In genomic region chrX:17091062-17091904, dm6 we compare ENCODE assay signal across 6 fruit fly cellular contexts.
TF ChIP-seq lines count a peak whose summit lies in the region.

TSS of gene CG16700 (plus strand) at chrX:17091854.
TSS of gene CG4991 (plus strand) at chrX:17091854.

- peak; percentile 78 to 87 for TF ChIP-seq CTCF in S2 (optimal IDR thresholded peaks at IDR 0.05; lab: Kevin White, UChicago)
- TF ChIP-seq CTCF in whole organism, embryonic (GFP tag; optimal IDR thresholded peaks at IDR 0.05; lab: Kevin White, UChicago), result peak; percentile 91

TF ChIP-seq in whole organism, adult, 20 proteins besides CTCF, POLR2A, EP300 and RAD21:
- TF ChIP-seq pad (GFP tag; optimal IDR thresholded peaks at IDR 0.05; lab: Kevin White, UChicago) (peak; percentile 60), CG7101 (tag; optimal IDR thresholded peaks at IDR 0.05; lab: Kevin White, UChicago) (peak; percentile 70), CG11617 (GFP tag; optimal IDR thresholded peaks at IDR 0.05; lab: Kevin White, UChicago) (peak; percentile 82), CG14711 (tag; optimal IDR thresholded peaks at IDR 0.05; lab: Kevin White, UChicago) (peak; percentile 54), bab1 (GFP tag; optimal IDR thresholded peaks at IDR 0.05; lab: Kevin White, UChicago) (peak; percentile 61), tj (GFP tag; optimal IDR thresholded peaks at IDR 0.05; lab: Kevin White, UChicago) (peak; percentile 36), CG33017 (tag; optimal IDR thresholded peaks at IDR 0.05; lab: Kevin White, UChicago) (peak; percentile 63), CG7045 (GFP tag; optimal IDR thresholded peaks at IDR 0.05; lab: Kevin White, UChicago) (peak; percentile 32), Mnt (GFP tag; optimal IDR thresholded peaks at IDR 0.05; lab: Kevin White, UChicago) (no peak), CG12768 (GFP tag; optimal IDR thresholded peaks at IDR 0.05; lab: Kevin White, UChicago) (peak; percentile 21), Clk (GFP tag; optimal IDR thresholded peaks at IDR 0.05; lab: Kevin White, UChicago) (no peak), kay (GFP tag; lab: Kevin White, UChicago; ENCODE audit: borderline replicate concordance) (no peak)

TF ChIP-seq in whole organism, embryonic, 481 proteins besides CTCF, POLR2A, EP300 and RAD21 (continues in another document):
- TF ChIP-seq CG17361 (GFP tag; IDR thresholded peaks at IDR 0.05; lab: Robert Waterston, UW) (peak; percentile 96), nom (GFP tag; optimal IDR thresholded peaks at IDR 0.05; lab: Kevin White, UChicago) (no peak), ssp (GFP tag; IDR thresholded peaks at IDR 0.05; lab: Robert Waterston, UW) (peak; percentile 59; the same call in 1 of the 2 replicates), pfk (GFP tag; optimal IDR thresholded peaks at IDR 0.05; lab: Kevin White, UChicago) (no peak), tgo (GFP tag; IDR thresholded peaks at IDR 0.05; lab: Robert Waterston, UW) (peak; percentile 76), cwo (GFP tag; optimal IDR thresholded peaks at IDR 0.05; lab: Kevin White, UChicago) (peak; percentile 76), CG7745 (tag; optimal IDR thresholded peaks at IDR 0.05; lab: Kevin White, UChicago) (no peak), Poxn (GFP tag; IDR thresholded peaks at IDR 0.05; lab: Robert Waterston, UW) (no peak), Nf-YB (GFP tag; optimal IDR thresholded peaks at IDR 0.05; lab: Kevin White, UChicago) (peak; percentile 72), jigr1 (GFP tag; IDR thresholded peaks at IDR 0.05; lab: Robert Waterston, UW) (peak; percentile 60; the same call in 1 of the 3 replicates), zf30C (GFP tag; optimal IDR thresholded peaks at IDR 0.05; lab: Kevin White, UChicago) (peak; percentile 86), CG33557 (GFP tag; optimal IDR thresholded peaks at IDR 0.05; lab: Kevin White, UChicago) (peak; percentile 72), fru (optimal IDR thresholded peaks at IDR 0.05; lab: Kevin White, UChicago) (no peak), shn (GFP tag; optimal IDR thresholded peaks at IDR 0.05; lab: Kevin White, UChicago) (no peak), slbo (GFP tag; IDR thresholded peaks at IDR 0.05; lab: Robert Waterston, UW) (peak; percentile 79), CG32772 (GFP tag; IDR thresholded peaks at IDR 0.05; lab: Robert Waterston, UW) (peak; percentile 65), unc-4 (GFP tag; IDR thresholded peaks at IDR 0.05; lab: Robert Waterston, UW; ENCODE audit: partially characterized antibody) (no peak), p53 (GFP tag; optimal IDR thresholded peaks at IDR 0.05; lab: Kevin White, UChicago) (no peak)

TF ChIP-seq in whole organism, prepupa, 60 proteins besides CTCF, POLR2A, EP300 and RAD21 (continues in another document):
- peak; percentile 95 for TF ChIP-seq Eip78C (GFP tag; lab: Kevin White, UChicago)
- peak; percentile 76 for TF ChIP-seq CG6276 (GFP tag; optimal IDR thresholded peaks at IDR 0.05; lab: Kevin White, UChicago)
- TF ChIP-seq CG3919 (GFP tag; optimal IDR thresholded peaks at IDR 0.05; lab: Kevin White, UChicago), result peak; percentile 73
- peak; percentile 55 for TF ChIP-seq Lpt (GFP tag; optimal IDR thresholded peaks at IDR 0.05; lab: Kevin White, UChicago)
- peak; percentile 57; the same call in 2 of the 3 replicates for TF ChIP-seq CG6163 (GFP tag; IDR thresholded peaks at IDR 0.05; lab: Robert Waterston, UW)
- TF ChIP-seq acj6 (GFP tag; optimal IDR thresholded peaks at IDR 0.05; lab: Kevin White, UChicago), result peak; percentile 69
- TF ChIP-seq svp (GFP tag; lab: Kevin White, UChicago), result peak; percentile 92
- TF ChIP-seq CG15336 (GFP tag; IDR thresholded peaks at IDR 0.05; lab: Robert Waterston, UW), result peak; percentile 78
- peak; percentile 69 for TF ChIP-seq lz (GFP tag; optimal IDR thresholded peaks at IDR 0.05; lab: Kevin White, UChicago)
- TF ChIP-seq Ets21C (GFP tag; optimal IDR thresholded peaks at IDR 0.05; lab: Kevin White, UChicago), result peak; percentile 8
- peak; percentile 52 for TF ChIP-seq CG31627 (GFP tag; optimal IDR thresholded peaks at IDR 0.05; lab: Kevin White, UChicago)
- TF ChIP-seq CG32006 (GFP tag; optimal IDR thresholded peaks at IDR 0.05; lab: Kevin White, UChicago), result peak; percentile 87
- TF ChIP-seq fd85E (GFP tag; optimal IDR thresholded peaks at IDR 0.05; lab: Kevin White, UChicago), result no peak
- TF ChIP-seq CG11294 (GFP tag; IDR thresholded peaks at IDR 0.05; lab: Robert Waterston, UW), result 0 out of 2 replicates have a peak, but pooled peaks have one; percentile 46
- peak; percentile 56 for TF ChIP-seq Eip75B (GFP tag; optimal IDR thresholded peaks at IDR 0.05; lab: Kevin White, UChicago)
- TF ChIP-seq spab (GFP tag; optimal IDR thresholded peaks at IDR 0.05; lab: Kevin White, UChicago), result peak; percentile 39
- peak in 1 of 2 experiments; percentile 86 for TF ChIP-seq salr (GFP tag; optimal IDR thresholded peaks at IDR 0.05; lab: Kevin White, UChicago)
- peak; percentile 58 for TF ChIP-seq pdm3 (GFP tag; optimal IDR thresholded peaks at IDR 0.05; lab: Kevin White, UChicago)
- TF ChIP-seq CG10631 (GFP tag; optimal IDR thresholded peaks at IDR 0.05; lab: Kevin White, UChicago), result peak; percentile 80
- peak; percentile 58 to 82 for TF ChIP-seq ss (GFP tag; optimal IDR thresholded peaks at IDR 0.05; lab: Kevin White, UChicago)
- TF ChIP-seq esn (GFP tag; optimal IDR thresholded peaks at IDR 0.05; lab: Kevin White, UChicago), result peak; percentile 83

TF ChIP-seq in whole organism, pupa, 21 proteins besides CTCF, POLR2A, EP300 and RAD21:
- TF ChIP-seq CG12605 (GFP tag; IDR thresholded peaks at IDR 0.05; lab: Robert Waterston, UW), result 0 out of 2 replicates have a peak, but pooled peaks have one; percentile 21
- peak; percentile 12 for TF ChIP-seq CG13204 (GFP tag; optimal IDR thresholded peaks at IDR 0.05; lab: Kevin White, UChicago)
- TF ChIP-seq rn (GFP tag; IDR thresholded peaks at IDR 0.05; lab: Robert Waterston, UW), result no peak
- peak; percentile 49 for TF ChIP-seq D1 (tag; optimal IDR thresholded peaks at IDR 0.05; lab: Kevin White, UChicago)
- TF ChIP-seq CG8159 (tag; optimal IDR thresholded peaks at IDR 0.05; lab: Kevin White, UChicago), result peak; percentile 79
- peak; percentile 75 for TF ChIP-seq Snoo (tag; optimal IDR thresholded peaks at IDR 0.05; lab: Kevin White, UChicago)
- no peak for TF ChIP-seq CG10348 (GFP tag; IDR thresholded peaks at IDR 0.05; lab: Robert Waterston, UW)
- no peak for TF ChIP-seq gl (tag; optimal IDR thresholded peaks at IDR 0.05; lab: Kevin White, UChicago)
- peak; percentile 42; the same call in 1 of the 3 replicates for TF ChIP-seq fd96Ca (GFP tag; IDR thresholded peaks at IDR 0.05; lab: Robert Waterston, UW)
- TF ChIP-seq Ets98B (GFP tag; IDR thresholded peaks at IDR 0.05; lab: Robert Waterston, UW), result no peak
- peak; percentile 72 for TF ChIP-seq CG15710 (tag; optimal IDR thresholded peaks at IDR 0.05; lab: Kevin White, UChicago)
- TF ChIP-seq CG9948 (tag; optimal IDR thresholded peaks at IDR 0.05; lab: Kevin White, UChicago), result peak; percentile 62
- peak; percentile 66 for TF ChIP-seq CG8301 (tag; optimal IDR thresholded peaks at IDR 0.05; lab: Kevin White, UChicago)
- TF ChIP-seq CG4496 (GFP tag; IDR thresholded peaks at IDR 0.05; lab: Robert Waterston, UW), result peak; percentile 62; the same call in 2 of the 3 replicates
- TF ChIP-seq CG32121 (GFP tag; IDR thresholded peaks at IDR 0.05; lab: Robert Waterston, UW), result peak; percentile 53
- TF ChIP-seq Pif1A (GFP tag; optimal IDR thresholded peaks at IDR 0.05; lab: Kevin White, UChicago), result peak; percentile 9
- no peak for TF ChIP-seq EcR (GFP tag; optimal IDR thresholded peaks at IDR 0.05; lab: Kevin White, UChicago)
- TF ChIP-seq CG17806 (tag; optimal IDR thresholded peaks at IDR 0.05; lab: Kevin White, UChicago), result peak; percentile 57
- peak; percentile 43 for TF ChIP-seq CG34367 (tag; optimal IDR thresholded peaks at IDR 0.05; lab: Kevin White, UChicago)
- TF ChIP-seq CG14655 (GFP tag; optimal IDR thresholded peaks at IDR 0.05; lab: Kevin White, UChicago), result peak; percentile 75
- TF ChIP-seq Pif1B (GFP tag; optimal IDR thresholded peaks at IDR 0.05; lab: Kevin White, UChicago), result peak; percentile 45

TF ChIP-seq in whole organism, wandering third instar larva, 38 proteins besides CTCF, POLR2A, EP300 and RAD21:
- TF ChIP-seq GATAd (GFP tag; optimal IDR thresholded peaks at IDR 0.05; lab: Kevin White, UChicago), result peak; percentile 26
- no peak for TF ChIP-seq CrebA (GFP tag; optimal IDR thresholded peaks at IDR 0.05; lab: Kevin White, UChicago; ENCODE audit: borderline replicate concordance)
- peak; percentile 91 for TF ChIP-seq Sp1 (GFP tag; optimal IDR thresholded peaks at IDR 0.05; lab: Kevin White, UChicago)
- peak; percentile 77 for TF ChIP-seq OdsH (GFP tag; optimal IDR thresholded peaks at IDR 0.05; lab: Kevin White, UChicago)
- TF ChIP-seq Myc (optimal IDR thresholded peaks at IDR 0.05; lab: Kevin White, UChicago), result no peak
- TF ChIP-seq Dif (GFP tag; optimal IDR thresholded peaks at IDR 0.05; lab: Kevin White, UChicago; ENCODE audit: partially characterized antibody), result peak; percentile 1
- TF ChIP-seq dmrt93B (GFP tag; optimal IDR thresholded peaks at IDR 0.05; lab: Kevin White, UChicago), result peak; percentile 80
- TF ChIP-seq Vsx2 (GFP tag; optimal IDR thresholded peaks at IDR 0.05; lab: Kevin White, UChicago; ENCODE audit: partially characterized antibody), result peak; percentile 31
- TF ChIP-seq h (GFP tag; optimal IDR thresholded peaks at IDR 0.05; lab: Kevin White, UChicago), result peak; percentile 62
- TF ChIP-seq fru (GFP tag; optimal IDR thresholded peaks at IDR 0.05; lab: Kevin White, UChicago), result peak; percentile 71
- TF ChIP-seq Jra (GFP tag; optimal IDR thresholded peaks at IDR 0.05; lab: Kevin White, UChicago), result peak; percentile 29
- TF ChIP-seq tai (GFP tag; optimal IDR thresholded peaks at IDR 0.05; lab: Kevin White, UChicago), result no peak
- peak; percentile 48 for TF ChIP-seq ey (GFP tag; optimal IDR thresholded peaks at IDR 0.05; lab: Kevin White, UChicago)
- TF ChIP-seq HLH106 (tag; optimal IDR thresholded peaks at IDR 0.05; lab: Kevin White, UChicago), result peak; percentile 91
- TF ChIP-seq N (GFP tag; optimal IDR thresholded peaks at IDR 0.05; lab: Kevin White, UChicago), result no peak
- TF ChIP-seq rgr (GFP tag; optimal IDR thresholded peaks at IDR 0.05; lab: Kevin White, UChicago), result peak; percentile 66
- TF ChIP-seq psq (GFP tag; optimal IDR thresholded peaks at IDR 0.05; lab: Kevin White, UChicago), result peak; percentile 74
- TF ChIP-seq Mio (GFP tag; optimal IDR thresholded peaks at IDR 0.05; lab: Kevin White, UChicago), result no peak
- peak in 1 of 2 experiments; percentile 4 for TF ChIP-seq dl (GFP tag; optimal IDR thresholded peaks at IDR 0.05; lab: Kevin White, UChicago; ENCODE audit: insufficient read depth in 1 of 2, partially characterized antibody in 2 of 2)
- peak; percentile 6 for TF ChIP-seq Hr83 (GFP tag; optimal IDR thresholded peaks at IDR 0.05; lab: Kevin White, UChicago; ENCODE audit: poor library complexity, severe bottlenecking)
- TF ChIP-seq foxo (GFP tag; optimal IDR thresholded peaks at IDR 0.05; lab: Kevin White, UChicago), result peak in 1 of 2 experiments; percentile 82
- peak; percentile 45 for TF ChIP-seq CG9705 (GFP tag; optimal IDR thresholded peaks at IDR 0.05; lab: Kevin White, UChicago)
- TF ChIP-seq woc (GFP tag; optimal IDR thresholded peaks at IDR 0.05; lab: Kevin White, UChicago), result peak; percentile 62
